Fruit fly (Drosophila melanogaster) whole organism, embryonic: ENCODE results near the gene Pif1B.

Source experiments
- CG11085 ChIP-seq: fragments of 200-800 bp; sonication (Bioruptor generic); IDR thresholded peaks from 2 replicates; pipeline ENCODE4 v1.3.6; 2022; ENCODE audit warnings: missing biosample characterization, missing genetic modification characterization
- CG12155 ChIP-seq: fragments of 200-800 bp; sonication (Bioruptor generic); optimal IDR thresholded peaks from 3 replicates; lab custom pipeline; 2016; ENCODE audit warnings: missing biosample characterization, missing genetic modification characterization
- CG12391 ChIP-seq: fragments of 200-800 bp; sonication (Bioruptor generic); optimal IDR thresholded peaks from 3 replicates; lab custom pipeline; 2018; ENCODE audit warnings: missing biosample characterization, mild to moderate bottlenecking, missing genetic modification characterization, moderate library complexity
- CG13775 ChIP-seq: fragments of 200-800 bp; sonication (Bioruptor generic); optimal IDR thresholded peaks from 3 replicates; lab custom pipeline; 2017; ENCODE audit warnings: missing biosample characterization, mild to moderate bottlenecking, missing genetic modification characterization
- CG15073 ChIP-seq: fragments of 200-800 bp; sonication (Bioruptor generic); optimal IDR thresholded peaks from 2 replicates; lab custom pipeline; 2016; ENCODE audit warnings: missing biosample characterization, missing genetic modification characterization
- CG15479 ChIP-seq: fragments of 200-800 bp; sonication (Bioruptor generic); optimal IDR thresholded peaks from 3 replicates; lab custom pipeline; 2019; ENCODE audit warnings: missing biosample characterization, mild to moderate bottlenecking, missing genetic modification characterization, moderate library complexity
- CG17186 ChIP-seq: fragments of 200-800 bp; sonication (Bioruptor generic); optimal IDR thresholded peaks from 3 replicates; lab custom pipeline; 2017; ENCODE audit warnings: missing biosample characterization, missing genetic modification reagents, missing genetic modification characterization
- CG17328 ChIP-seq: fragments of 200-800 bp; sonication (Bioruptor generic); IDR thresholded peaks from 2 replicates; pipeline ENCODE4 v1.3.6; 2022; ENCODE audit warnings: missing biosample characterization, missing genetic modification characterization
- CG17802 ChIP-seq: fragments of 200-800 bp; sonication (Bioruptor generic); optimal IDR thresholded peaks from 2 replicates; lab custom pipeline; 2018; ENCODE audit warnings: missing biosample characterization, mild to moderate bottlenecking, missing genetic modification characterization, moderate library complexity
- CG17829 ChIP-seq: fragments of 200-800 bp; optimal IDR thresholded peaks from 2 replicates; lab custom pipeline; 2019; ENCODE audit warnings: missing biosample characterization, mild to moderate bottlenecking, missing genetic modification characterization, moderate library complexity
- CG18476 ChIP-seq: fragments of 200-800 bp; sonication (Bioruptor generic); optimal IDR thresholded peaks from 2 replicates; lab custom pipeline; 2016; ENCODE audit warnings: missing biosample characterization, mild to moderate bottlenecking, missing genetic modification characterization
- CG2120 ChIP-seq: fragments of 200-800 bp; sonication (Bioruptor generic); optimal IDR thresholded peaks from 3 replicates; lab custom pipeline; 2016; ENCODE audit warnings: missing biosample characterization, missing genetic modification characterization
- CG2199 ChIP-seq: fragments of 200-800 bp; sonication (Bioruptor generic); IDR thresholded peaks from 3 replicates; pipeline ENCODE4 v1.3.6; 2022; ENCODE audit warnings: missing biosample characterization, missing genetic modification characterization
- CG30403 ChIP-seq: fragments of 200-800 bp; sonication (Bioruptor generic); optimal IDR thresholded peaks from 3 replicates; lab custom pipeline; 2016; ENCODE audit warnings: missing biosample characterization, missing genetic modification characterization
- CG31388 ChIP-seq: fragments of 200-800 bp; sonication (Bioruptor generic); optimal IDR thresholded peaks from 2 replicates; lab custom pipeline; 2016; ENCODE audit warnings: missing biosample characterization, missing genetic modification characterization
- CG31441 ChIP-seq: fragments of 200-800 bp; sonication (Bioruptor generic); IDR thresholded peaks from 2 replicates; pipeline ENCODE4 v1.3.6; 2022; ENCODE audit warnings: missing biosample characterization, missing genetic modification characterization
- CG32532 ChIP-seq: fragments of 200-800 bp; sonication (Bioruptor generic); IDR thresholded peaks from 2 replicates; pipeline ENCODE4 v1.3.6; 2022; ENCODE audit warnings: missing biosample characterization, missing genetic modification characterization
- CG32772 ChIP-seq: fragments of 200-800 bp; sonication (Bioruptor generic); IDR thresholded peaks from 2 replicates; pipeline ENCODE4 v1.3.6; 2022; ENCODE audit warnings: missing biosample characterization, missing genetic modification characterization
- CG3281 ChIP-seq: fragments of 200-800 bp; sonication (Bioruptor generic); optimal IDR thresholded peaks from 3 replicates; lab custom pipeline; 2017; ENCODE audit warnings: missing biosample characterization, mild to moderate bottlenecking, missing genetic modification characterization
- CG3838 ChIP-seq: fragments of 200-800 bp; sonication (Bioruptor generic); optimal IDR thresholded peaks from 3 replicates; lab custom pipeline; 2016; ENCODE audit warnings: missing biosample characterization, missing genetic modification characterization
- CG4424 ChIP-seq: fragments of 200-800 bp; sonication (Bioruptor generic); optimal IDR thresholded peaks from 3 replicates; lab custom pipeline; 2016; ENCODE audit warnings: missing biosample characterization, missing genetic modification characterization
- CG6272 ChIP-seq: fragments of 200-800 bp; sonication (Bioruptor generic); IDR thresholded peaks from 2 replicates; pipeline ENCODE4 v1.3.6; 2022; ENCODE audit warnings: missing biosample characterization, missing genetic modification characterization
- CG7963 ChIP-seq: fragments of 200-800 bp; sonication (Bioruptor generic); IDR thresholded peaks from 3 replicates; pipeline ENCODE4 v1.3.6; 2022; ENCODE audit warnings: missing biosample characterization, missing genetic modification characterization; ENCODE audit not compliant: partially characterized antibody
- CG8478 ChIP-seq: fragments of >200 bp; optimal IDR thresholded peaks from 2 replicates; lab custom pipeline; 2018
- CG9215 ChIP-seq: fragments of 200-800 bp; sonication (Bioruptor generic); IDR thresholded peaks from 2 replicates; pipeline ENCODE4 v1.3.6; 2022; ENCODE audit warnings: missing biosample characterization, missing genetic modification characterization
- Deaf1 ChIP-seq: fragments of 200-800 bp; optimal IDR thresholded peaks from 3 replicates; lab custom pipeline; 2019; ENCODE audit warnings: missing biosample characterization, mild to moderate bottlenecking, missing genetic modification characterization, moderate library complexity
- Fer1 ChIP-seq: fragments of 200-800 bp; sonication (Bioruptor generic); optimal IDR thresholded peaks from 2 replicates; lab custom pipeline; 2017; ENCODE audit warnings: missing biosample characterization, mild to moderate bottlenecking, missing genetic modification characterization
- Gug ChIP-seq: fragments of 200-800 bp; sonication (Bioruptor generic); IDR thresholded peaks from 4 replicates; pipeline ENCODE4 v1.3.6; 2022; ENCODE audit warnings: missing biosample characterization, missing genetic modification characterization
- Hsf ChIP-seq: fragments of 200-800 bp; sonication (Bioruptor generic); optimal IDR thresholded peaks from 3 replicates; lab custom pipeline; 2016; ENCODE audit warnings: missing biosample characterization, missing genetic modification characterization
- Med ChIP-seq: fragments of 200-800 bp; sonication (Bioruptor generic); peaks from one replicate; lab custom pipeline; 2016; ENCODE audit warnings: missing biosample characterization, missing genetic modification characterization, mild to moderate bottlenecking, inconsistent platforms, moderate library complexity
- Nf-YC ChIP-seq: fragments of 200-800 bp; optimal IDR thresholded peaks from 3 replicates; lab custom pipeline; 2019; ENCODE audit warnings: missing biosample characterization, mild to moderate bottlenecking, missing genetic modification characterization, moderate library complexity
- Opbp ChIP-seq: fragments of 200-800 bp; sonication (Bioruptor generic); IDR thresholded peaks from 3 replicates; pipeline ENCODE4 v1.3.6; 2022; ENCODE audit warnings: missing biosample characterization, missing genetic modification characterization; ENCODE audit not compliant: partially characterized antibody
- Ravus ChIP-seq: fragments of 200-800 bp; sonication (Bioruptor generic); IDR thresholded peaks from 2 replicates; pipeline ENCODE4 v1.3.6; 2022; ENCODE audit warnings: missing biosample characterization, missing genetic modification characterization
- Rfx ChIP-seq: fragments of 200-800 bp; sonication (Bioruptor generic); IDR thresholded peaks from 2 replicates; pipeline ENCODE4 v1.3.6; 2022; ENCODE audit warnings: missing biosample characterization, missing genetic modification characterization
- Ssrp ChIP-seq: fragments of 200-800 bp; sonication (Bioruptor generic); optimal IDR thresholded peaks from 2 replicates; lab custom pipeline; 2018; ENCODE audit warnings: missing biosample characterization, mild to moderate bottlenecking, missing genetic modification characterization, moderate library complexity
- bbx ChIP-seq: fragments of 200-800 bp; sonication (Bioruptor generic); IDR thresholded peaks from 2 replicates; pipeline ENCODE4 v1.3.6; 2022; ENCODE audit warnings: missing biosample characterization, missing genetic modification characterization; ENCODE audit not compliant: partially characterized antibody
- cas ChIP-seq: fragments of 200-800 bp; sonication (Bioruptor generic); IDR thresholded peaks from 2 replicates; pipeline ENCODE4 v1.3.6; 2022; ENCODE audit warnings: missing biosample characterization, missing genetic modification characterization
- crc ChIP-seq: fragments of 200-800 bp; sonication (Bioruptor generic); optimal IDR thresholded peaks from 2 replicates; lab custom pipeline; 2016; ENCODE audit warnings: missing biosample characterization, missing genetic modification characterization
- dmrt99B ChIP-seq: fragments of 200-800 bp; sonication (Bioruptor generic); optimal IDR thresholded peaks from 2 replicates; lab custom pipeline; 2018; ENCODE audit warnings: missing biosample characterization, mild to moderate bottlenecking, missing genetic modification characterization, moderate library complexity
- hbn ChIP-seq: fragments of 200-800 bp; sonication (Bioruptor generic); IDR thresholded peaks from 2 replicates; pipeline ENCODE4 v1.3.6; 2022; ENCODE audit warnings: missing biosample characterization, missing genetic modification characterization; ENCODE audit not compliant: partially characterized antibody
- her ChIP-seq: fragments of 200-800 bp; sonication (Bioruptor generic); optimal IDR thresholded peaks from 2 replicates; lab custom pipeline; 2016; ENCODE audit warnings: missing biosample characterization, missing genetic modification characterization
- lbe ChIP-seq: fragments of 200-800 bp; sonication (Bioruptor generic); optimal IDR thresholded peaks from 2 replicates; lab custom pipeline; 2016; ENCODE audit warnings: missing biosample characterization, mild to moderate bottlenecking, missing genetic modification characterization
- lilli ChIP-seq: fragments of 200-800 bp; sonication (Bioruptor generic); optimal IDR thresholded peaks from 3 replicates; lab custom pipeline; 2016; ENCODE audit warnings: missing biosample characterization, missing genetic modification characterization
- mirr ChIP-seq: fragments of 200-800 bp; sonication (Bioruptor generic); optimal IDR thresholded peaks from 3 replicates; lab custom pipeline; 2018; ENCODE audit warnings: missing biosample characterization, mild to moderate bottlenecking, missing genetic modification characterization
- pfk ChIP-seq: fragments of 200-800 bp; sonication (Bioruptor generic); optimal IDR thresholded peaks from 2 replicates; lab custom pipeline; 2018; ENCODE audit warnings: missing biosample characterization, mild to moderate bottlenecking, missing genetic modification characterization, moderate library complexity
- pho ChIP-seq: fragments of 200-800 bp; sonication (Bioruptor generic); optimal IDR thresholded peaks from 2 replicates; lab custom pipeline; 2016; ENCODE audit warnings: missing biosample characterization, missing genetic modification characterization
- repo ChIP-seq: fragments of 200-800 bp; sonication (Bioruptor generic); optimal IDR thresholded peaks from 2 replicates; lab custom pipeline; 2016; ENCODE audit warnings: missing biosample characterization, missing genetic modification characterization
- salm ChIP-seq: fragments of 200-800 bp; sonication (Bioruptor generic); optimal IDR thresholded peaks from 2 replicates; lab custom pipeline; 2018; ENCODE audit warnings: missing biosample characterization, mild to moderate bottlenecking, missing genetic modification characterization
- usp ChIP-seq: fragments of >200 bp; optimal IDR thresholded peaks from 2 replicates; lab custom pipeline; 2017; ENCODE audit warnings: missing biosample characterization, missing genetic modification characterization
- zfh1 ChIP-seq: fragments of 200-800 bp; sonication (Bioruptor generic); IDR thresholded peaks from 3 replicates; pipeline ENCODE4 v1.3.6; 2022; ENCODE audit warnings: missing biosample characterization, missing genetic modification characterization

The Pif1B gene

dm6 chr3R:8747134-8747870, 53.7 kb downstream of the Pif1B start, which contains the start of the genes CG9801 and Nasp (continued):
- 0 out of 4 replicates have a peak, but pooled peaks have one; percentile 12 for TF ChIP-seq Gug (GFP tag; lab: Robert Waterston, UW)
- peak; percentile 57 for TF ChIP-seq hbn
- TF ChIP-seq CG2199 (GFP tag; lab: Robert Waterston, UW), result peak; percentile 65
- peak; percentile 62 for TF ChIP-seq Rfx
- TF ChIP-seq Ravus (GFP tag; lab: Robert Waterston, UW), result no peak
- peak; percentile 12 for TF ChIP-seq CG18476 (GFP tag; lab: Kevin White, UChicago)
- TF ChIP-seq Hsf (GFP tag; lab: Kevin White, UChicago), result peak; percentile 23
- no peak for TF ChIP-seq pfk (GFP tag; lab: Kevin White, UChicago)
- peak; percentile 0 for TF ChIP-seq lilli
- no peak for TF ChIP-seq CG8478 (lab: Kevin White, UChicago)
- peak; percentile 21 for TF ChIP-seq dmrt99B (tag; lab: Kevin White, UChicago)
- peak; percentile 84 for TF ChIP-seq bbx (GFP tag; lab: Robert Waterston, UW)
- peak; percentile 11 for TF ChIP-seq CG3281 (GFP tag; lab: Kevin White, UChicago)
- TF ChIP-seq CG2120 (GFP tag; lab: Kevin White, UChicago), result peak; percentile 46
- TF ChIP-seq CG15479 (GFP tag; lab: Kevin White, UChicago), result no peak
- 0 out of 2 replicates have a peak, but pooled peaks have one; percentile 9 for TF ChIP-seq CG32532 (GFP tag; lab: Robert Waterston, UW)
- no peak for TF ChIP-seq CG11085 (GFP tag; lab: Robert Waterston, UW)
- peak; percentile 20 for TF ChIP-seq CG12155
- TF ChIP-seq CG32772 (GFP tag; lab: Robert Waterston, UW), result 0 out of 2 replicates have a peak, but pooled peaks have one; percentile 29
- TF ChIP-seq CG17829 (tag; lab: Kevin White, UChicago), result peak; percentile 57
- TF ChIP-seq CG13775 (GFP tag; lab: Kevin White, UChicago), result peak; percentile 31
- TF ChIP-seq Ssrp (tag; lab: Kevin White, UChicago), result no peak
- peak; percentile 31 for TF ChIP-seq CG4424
- TF ChIP-seq usp (GFP tag; lab: Kevin White, UChicago), result no peak
- peak; percentile 31 for TF ChIP-seq CG30403
- peak; percentile 59 for TF ChIP-seq CG17186 (GFP tag; lab: Kevin White, UChicago)
- peak; percentile 20; the same call in 1 of the 2 replicates for TF ChIP-seq CG31441
- TF ChIP-seq pho (GFP tag; lab: Kevin White, UChicago), result peak; percentile 14
- 0 out of 2 replicates have a peak, but pooled peaks have one; percentile 12 for TF ChIP-seq CG9215 (GFP tag; lab: Robert Waterston, UW)
- TF ChIP-seq Opbp, result peak; percentile 77
- no peak for TF ChIP-seq CG17802
- peak; percentile 20 for TF ChIP-seq Nf-YC (tag; lab: Kevin White, UChicago)
- no peak for TF ChIP-seq cas (GFP tag; lab: Robert Waterston, UW)
- TF ChIP-seq CG12391, result peak; percentile 44
- peak; percentile 71 for TF ChIP-seq CG7963
- no peak for TF ChIP-seq crc (GFP tag; lab: Kevin White, UChicago)
- TF ChIP-seq Fer1 (GFP tag; lab: Kevin White, UChicago), result peak; percentile 35
- TF ChIP-seq Deaf1 (tag; lab: Kevin White, UChicago), result peak; percentile 32
- 0 out of 2 replicates have a peak, but pooled peaks have one; percentile 31 for TF ChIP-seq CG17328
- no peak for TF ChIP-seq CG31388 (GFP tag; lab: Kevin White, UChicago)
- TF ChIP-seq zfh1 (GFP tag; lab: Robert Waterston, UW), result peak; percentile 29; the same call in 1 of the 3 replicates
- TF ChIP-seq CG3838 (GFP tag; lab: Kevin White, UChicago), result peak; percentile 53
- TF ChIP-seq Med (GFP tag; lab: Kevin White, UChicago), result peak; percentile 92
- TF ChIP-seq lbe (GFP tag; lab: Kevin White, UChicago), result peak; percentile 43
- TF ChIP-seq CG6272 (GFP tag; lab: Robert Waterston, UW), result peak; percentile 16; the same call in 1 of the 2 replicates
- TF ChIP-seq mirr (GFP tag; lab: Kevin White, UChicago), result peak; percentile 30
- TF ChIP-seq her, result peak; percentile 39
- TF ChIP-seq salm (tag; lab: Kevin White, UChicago), result no peak
- TF ChIP-seq CG15073 (GFP tag; lab: Kevin White, UChicago), result no peak
- peak; percentile 31 for TF ChIP-seq repo (GFP tag; lab: Kevin White, UChicago)
